Worm (Caenorhabditis elegans) whole organism, young adult: ENCODE data around the gene puf-11.
A peak's percentile ranks its signal among the peaks of the same experiment; 100 is the strongest.

ENCODE experiments used
- B0336.3 ChIP-seq: fragments of 200-800 bp; sonication (Bioruptor generic); IDR thresholded peaks from 2 replicates; pipeline ENCODE4 v1.3.6; 2022; ENCODE audit warnings: missing genetic modification characterization, missing compliant biosample characterization
- C17E4.6 ChIP-seq: fragments of 200-800 bp; sonication (Bioruptor generic); IDR thresholded peaks from 2 replicates; pipeline ENCODE4 v1.3.6; 2022; ENCODE audit warnings: missing genetic modification reagents, missing genetic modification characterization, missing compliant biosample characterization
- D2030.7 ChIP-seq: fragments of 200-800 bp; sonication (Bioruptor generic); IDR thresholded peaks from 2 replicates; pipeline ENCODE4 v1.3.6; 2022; ENCODE audit warnings: missing genetic modification reagents, missing genetic modification characterization, missing compliant biosample characterization
- F33H1.4 ChIP-seq: fragments of 200-800 bp; sonication (Bioruptor generic); IDR thresholded peaks from 2 replicates; pipeline ENCODE4 v1.3.6; 2022; ENCODE audit warnings: missing genetic modification reagents, missing genetic modification characterization, missing compliant biosample characterization
- F37B4.10 ChIP-seq: fragments of 200-800 bp; sonication (Bioruptor generic); IDR thresholded peaks from 2 replicates; pipeline ENCODE4 v1.3.6; 2022; ENCODE audit warnings: missing genetic modification characterization, missing compliant biosample characterization
- F52B5.7 ChIP-seq: sonication (generic microtip); optimal IDR thresholded peaks from 2 replicates; lab custom pipeline; 2016; ENCODE audit warnings: mild to moderate bottlenecking, missing genetic modification characterization, missing compliant biosample characterization
- F57C9.4 ChIP-seq: sonication (generic microtip); optimal IDR thresholded peaks from 2 replicates; lab custom pipeline; 2017; ENCODE audit warnings: mild to moderate bottlenecking, missing genetic modification characterization, missing compliant biosample characterization
- T07F8.4 ChIP-seq: sonication (generic microtip); optimal IDR thresholded peaks from 2 replicates; lab custom pipeline; 2016; ENCODE audit warnings: mild to moderate bottlenecking, missing genetic modification characterization, moderate library complexity, missing compliant biosample characterization
- atf-7 ChIP-seq: sonication (generic microtip); optimal IDR thresholded peaks from 2 replicates; lab custom pipeline; 2017; ENCODE audit warnings: mild to moderate bottlenecking, missing genetic modification characterization, missing compliant biosample characterization
- attf-5 ChIP-seq: fragments of 200-800 bp; sonication (Bioruptor generic); optimal IDR thresholded peaks from 2 replicates; lab custom pipeline; 2018; ENCODE audit warnings: mild to moderate bottlenecking, missing genetic modification characterization, missing compliant biosample characterization
- attf-6 ChIP-seq: fragments of 200-800 bp; sonication (Bioruptor generic); IDR thresholded peaks from 2 replicates; pipeline ENCODE4 v1.3.6; 2022; ENCODE audit warnings: missing genetic modification reagents, missing genetic modification characterization, missing compliant biosample characterization
- cebp-2 ChIP-seq: fragments of 200-800 bp; sonication (Bioruptor generic); IDR thresholded peaks from 2 replicates; pipeline ENCODE4 v1.3.6; 2022; ENCODE audit warnings: missing genetic modification characterization, missing compliant biosample characterization
- ceh-91 ChIP-seq: fragments of 200-800 bp; sonication (Bioruptor generic); IDR thresholded peaks from 2 replicates; pipeline ENCODE4 v1.3.6; 2022; ENCODE audit warnings: missing genetic modification reagents, missing genetic modification characterization, missing compliant biosample characterization
- chd-7 ChIP-seq: sonication (generic microtip); optimal IDR thresholded peaks from 2 replicates; lab custom pipeline; 2016; ENCODE audit warnings: mild to moderate bottlenecking, missing genetic modification characterization, moderate library complexity, missing compliant biosample characterization
- die-1 ChIP-seq: sonication (generic microtip); optimal IDR thresholded peaks from 2 replicates; lab custom pipeline; 2016; ENCODE audit warnings: missing genotype, mild to moderate bottlenecking, missing genetic modification characterization, missing compliant biosample characterization
- dpl-1 ChIP-seq: fragments of 150-350 bp; optimal IDR thresholded peaks from 2 replicates; lab custom pipeline; 2014; ENCODE audit warnings: missing biosample characterization, missing genetic modification reagents, missing genetic modification characterization
- egl-18 ChIP-seq: fragments of 200-800 bp; sonication (Bioruptor generic); IDR thresholded peaks from 2 replicates; pipeline ENCODE4 v1.3.6; 2022; ENCODE audit warnings: missing genetic modification reagents, missing genetic modification characterization, missing compliant biosample characterization
- egl-44 ChIP-seq: fragments of 200-800 bp; sonication (Bioruptor generic); IDR thresholded peaks from 2 replicates; pipeline ENCODE4 v1.3.6; 2022; ENCODE audit warnings: missing genetic modification reagents, missing genetic modification characterization, missing compliant biosample characterization
- ets-4 ChIP-seq: fragments of 200-800 bp; sonication (Bioruptor generic); optimal IDR thresholded peaks from 2 replicates; lab custom pipeline; 2018; ENCODE audit warnings: mild to moderate bottlenecking, missing genetic modification characterization, missing compliant biosample characterization
- him-1 ChIP-seq: sonication (generic microtip); optimal IDR thresholded peaks from 2 replicates; lab custom pipeline; 2016; ENCODE audit warnings: missing genotype, missing genetic modification reagents, missing genetic modification characterization, missing compliant biosample characterization
- hmg-1.2 ChIP-seq: fragments of 200-800 bp; sonication (Bioruptor generic); IDR thresholded peaks from 2 replicates; pipeline ENCODE4 v1.3.6; 2022; ENCODE audit warnings: missing genetic modification reagents, missing genetic modification characterization, missing compliant biosample characterization
- lin-26 ChIP-seq: fragments of 200-800 bp; sonication (Bioruptor generic); IDR thresholded peaks from 2 replicates; pipeline ENCODE4 v1.3.6; 2022; ENCODE audit warnings: missing genetic modification reagents, missing genetic modification characterization, missing compliant biosample characterization
- lin-35 ChIP-seq, 3 experiments: fragments of 150-350 bp in 2 of 3; sonication (generic microtip) in 1 of 3; optimal IDR thresholded peaks; 2 replicates each; lab custom pipeline; 2014 to 2018; ENCODE audit warnings: missing biosample characterization in 3 of 3, missing genetic modification characterization in 3 of 3, missing genetic modification reagents in 3 of 3
- madf-8 ChIP-seq: fragments of 200-800 bp; sonication (Bioruptor generic); conservative IDR thresholded peaks from 2 replicates; pipeline ENCODE4 v1.3.6; 2022; ENCODE audit warnings: missing genetic modification reagents, missing genetic modification characterization, missing compliant biosample characterization
- mxl-1 ChIP-seq: sonication (generic microtip); optimal IDR thresholded peaks from 2 replicates; lab custom pipeline; 2016; ENCODE audit warnings: missing genetic modification characterization, missing compliant biosample characterization
- nfya-2 ChIP-seq: fragments of 200-800 bp; sonication (Bioruptor generic); IDR thresholded peaks from 2 replicates; pipeline ENCODE4 v1.3.6; 2022; ENCODE audit warnings: missing genetic modification reagents, missing genetic modification characterization, missing compliant biosample characterization
- nhr-120 ChIP-seq: fragments of 200-800 bp; sonication (Bioruptor generic); IDR thresholded peaks from 2 replicates; pipeline ENCODE4 v1.3.6; 2022; ENCODE audit warnings: missing genetic modification characterization, missing compliant biosample characterization
- nhr-179 ChIP-seq: sonication (generic microtip); optimal IDR thresholded peaks from 2 replicates; lab custom pipeline; 2016; ENCODE audit warnings: mild to moderate bottlenecking, missing genetic modification characterization, missing compliant biosample characterization
- nhr-80 ChIP-seq: sonication (generic microtip); optimal IDR thresholded peaks from 2 replicates; lab custom pipeline; 2016; ENCODE audit warnings: missing genetic modification characterization, missing compliant biosample characterization
- rec-8 ChIP-seq, 2 experiments: sonication (generic microtip); optimal IDR thresholded peaks; 2 replicates each; lab custom pipeline; 2016; ENCODE audit warnings: mild to moderate bottlenecking in 2 of 2, missing genetic modification characterization in 2 of 2, missing genetic modification reagents in 2 of 2, missing genotype in 2 of 2, missing biosample characterization in 1 of 2, missing compliant biosample characterization in 1 of 2, moderate library complexity in 1 of 2
- rpc-1 ChIP-seq, 2 experiments: fragments of 150-350 bp in 1 of 2; sonication (generic microtip) in 1 of 2; optimal IDR thresholded peaks; 2 replicates each; lab custom pipeline; 2014 to 2018; ENCODE audit warnings: missing biosample characterization in 1 of 2, missing genetic modification characterization in 1 of 2, missing genetic modification reagents in 1 of 2, missing genotype in 1 of 2
- snpc-1.1 ChIP-seq: sonication (generic microtip); optimal IDR thresholded peaks from 2 replicates; lab custom pipeline; 2017; ENCODE audit warnings: missing genetic modification characterization, mild to moderate bottlenecking, missing compliant biosample characterization, antibody characterized with exemption, moderate library complexity, missing genotype, missing genetic modification reagents; ENCODE audit not compliant: insufficient read depth
- snpc-1.3 ChIP-seq: sonication (generic microtip); optimal IDR thresholded peaks from 2 replicates; lab custom pipeline; 2017; ENCODE audit warnings: missing genetic modification characterization, mild to moderate bottlenecking, missing compliant biosample characterization, antibody characterized with exemption, moderate library complexity, missing genotype, missing genetic modification reagents; ENCODE audit not compliant: insufficient read depth
- snpc-4 ChIP-seq, 5 experiments: fragments of 150-350 bp in 1 of 5; sonication (generic microtip) in 4 of 5; optimal IDR thresholded peaks; 2 replicates each; lab custom pipeline; 2014 to 2018; ENCODE audit warnings: missing genetic modification characterization in 5 of 5, missing biosample characterization in 3 of 5, antibody characterized with exemption in 2 of 5, mild to moderate bottlenecking in 2 of 5, missing compliant biosample characterization in 2 of 5, missing genotype in 2 of 5, moderate library complexity in 2 of 5, missing genetic modification reagents in 1 of 5
- tlf-1 ChIP-seq: fragments of 200-800 bp; sonication (Bioruptor generic); optimal IDR thresholded peaks from 2 replicates; lab custom pipeline; 2018; ENCODE audit warnings: mild to moderate bottlenecking, missing genetic modification characterization, missing compliant biosample characterization
- ztf-6 ChIP-seq: fragments of 200-800 bp; sonication (Bioruptor generic); IDR thresholded peaks from 2 replicates; pipeline ENCODE4 v1.3.6; 2022; ENCODE audit warnings: missing genetic modification reagents, missing genetic modification characterization, missing compliant biosample characterization

The puf-11 gene

ce11 chrIV:6443018-6443417 is 21.6 kb downstream of the puf-11 start:
- TF ChIP-seq ets-4 (GFP tag; lab: Kevin White, UChicago) (no peak), nhr-80 (peak; percentile 1)

- TF ChIP-seq F57C9.4 (tag; lab: Kevin White, UChicago): no peak
- no peak for TF ChIP-seq dpl-1 (GFP tag; lab: Kevin White, UChicago)
- no peak for TF ChIP-seq ztf-6 (GFP tag; lab: Robert Waterston, UW)
- no peak for TF ChIP-seq F37B4.10 (GFP tag; lab: Robert Waterston, UW)
- no peak for TF ChIP-seq rec-8 (tag; optimal IDR thresholded peaks at IDR 0.05; lab: Kevin White, UChicago)
- TF ChIP-seq B0336.3 (GFP tag; lab: Robert Waterston, UW): no peak
- TF ChIP-seq rpc-1 (optimal IDR thresholded peaks at IDR 0.05; lab: Kevin White, UChicago): no peak
- no peak for TF ChIP-seq rpc-1 (tag; optimal IDR thresholded peaks at IDR 0.05; lab: Kevin White, UChicago)
- no peak for TF ChIP-seq D2030.7 (GFP tag; lab: Robert Waterston, UW)
- no peak for TF ChIP-seq ceh-91 (GFP tag; lab: Robert Waterston, UW)
- TF ChIP-seq C17E4.6 (GFP tag; lab: Robert Waterston, UW): no peak
- TF ChIP-seq atf-7 (tag; lab: Kevin White, UChicago): no peak
- TF ChIP-seq, all 124 proteins: peak for 0
These were observed 36.1 kb downstream of the puf-11 start, which contains the start of gene lgc-10 for ce11 chrIV:6457472-6457871. TSS of gene lgc-10 (minus strand) at chrIV:6457572.

ce11 chrIV:6460596-6460995 is 39.2 kb downstream of the puf-11 start:
- TF ChIP-seq snpc-4 (GFP tag; optimal IDR thresholded peaks at IDR 0.05; lab: Kevin White, UChicago): peak; percentile 69
- TF ChIP-seq snpc-4 (tag; optimal IDR thresholded peaks at IDR 0.05; lab: Kevin White, UChicago): peak; percentile 66 to 77 (median 73)
- TF ChIP-seq snpc-1.1: peak; percentile 79
- TF ChIP-seq F33H1.4 (GFP tag; lab: Robert Waterston, UW): no peak
- no peak for TF ChIP-seq attf-5 (GFP tag; lab: Kevin White, UChicago)
- peak; percentile 57; the same call in 1 of the 2 replicates for TF ChIP-seq attf-6
- TF ChIP-seq him-1 (tag; lab: Kevin White, UChicago): no peak

- TF ChIP-seq cebp-2 (no peak), snpc-1.3 (no peak), F52B5.7 (tag; lab: Kevin White, UChicago) (no peak), madf-8 (GFP tag; lab: Robert Waterston, UW) (no peak), atf-7 (tag; lab: Kevin White, UChicago) (no peak), lin-35 (GFP tag; optimal IDR thresholded peaks at IDR 0.05; lab: Kevin White, UChicago) (no peak), hmg-1.2 (no peak), snpc-4 (GFP tag; optimal IDR thresholded peaks at IDR 0.05; lab: Kevin White, UChicago) (no peak), snpc-4 (tag; optimal IDR thresholded peaks at IDR 0.05; lab: Kevin White, UChicago) (no peak), nhr-120 (GFP tag; lab: Robert Waterston, UW) (no peak), lin-26 (GFP tag; lab: Robert Waterston, UW) (no peak), nhr-179 (tag; lab: Kevin White, UChicago) (no peak), T07F8.4 (no peak), egl-44 (GFP tag; lab: Robert Waterston, UW) (no peak), nfya-2 (GFP tag; lab: Robert Waterston, UW) (no peak), mxl-1 (tag; lab: Kevin White, UChicago) (no peak), tlf-1 (GFP tag; lab: Kevin White, UChicago) (no peak), die-1 (no peak), rpc-1 (optimal IDR thresholded peaks at IDR 0.05; lab: Kevin White, UChicago) (no peak), rpc-1 (tag; optimal IDR thresholded peaks at IDR 0.05; lab: Kevin White, UChicago) (no peak), egl-18 (GFP tag; lab: Robert Waterston, UW) (no peak), chd-7 (no peak)
These were observed 42.6 kb downstream of the puf-11 start, which contains the start of gene acr-25 for ce11 chrIV:6464005-6464404. TSS of gene acr-25 (plus strand) at chrIV:6464305.
